Fruit fly (Drosophila melanogaster): ENCODE results near the gene Mkk4.

Mkk4 gene

dm6 chr3R:8620737-8621136 lies 29.9 kb downstream of the Mkk4 start:
- TF ChIP-seq CG6276 (GFP tag; optimal IDR thresholded peaks at IDR 0.05) (no peak), CG3032 (tag; optimal IDR thresholded peaks at IDR 0.05) (no peak), Hr4 (GFP tag; optimal IDR thresholded peaks at IDR 0.05) (no peak), Met (GFP tag; optimal IDR thresholded peaks at IDR 0.05) (no peak), CG11902 (GFP tag; optimal IDR thresholded peaks at IDR 0.05) (no peak), CG7368 (GFP tag; optimal IDR thresholded peaks at IDR 0.05) (no peak), Eip93F (GFP tag; optimal IDR thresholded peaks at IDR 0.05) (no peak)

dm6 chr3R:8619089-8619488 lies 31.5 kb downstream of the Mkk4 start:
- TF ChIP-seq CG31627 (GFP tag; optimal IDR thresholded peaks at IDR 0.05) (no peak), Eip78C (GFP tag) (peak; percentile 5)

dm6 chr3R:8616149-8616548 lies 34.4 kb downstream of the Mkk4 start:
- peak; percentile 61 for TF ChIP-seq svp (GFP tag)
- TF ChIP-seq CG4318 (GFP tag; optimal IDR thresholded peaks at IDR 0.05): no peak

All from whole organism, prepupa.